Worm (Caenorhabditis elegans) whole organism, L1 larva: Measurements from ENCODE around the gene B0280.2.

Experiments
- C04F5.9 ChIP-seq: sonication (generic microtip); optimal IDR thresholded peaks from 2 replicates; lab custom pipeline; 2016; ENCODE audit warnings: missing genetic modification characterization, missing compliant biosample characterization
- C16A3.4 ChIP-seq: fragments of 150-350 bp; optimal IDR thresholded peaks from 2 replicates; lab custom pipeline; 2014; ENCODE audit warnings: missing biosample characterization, missing genetic modification characterization
- C34B4.2 ChIP-seq: sonication (generic microtip); optimal IDR thresholded peaks from 2 replicates; lab custom pipeline; 2017; ENCODE audit warnings: mild to moderate bottlenecking, missing genetic modification characterization, missing compliant biosample characterization
- F16B12.6 ChIP-seq: fragments of 150-350 bp; optimal IDR thresholded peaks from 2 replicates; lab custom pipeline; 2014; ENCODE audit warnings: missing biosample characterization, missing genetic modification characterization
- Y116A8C.19 ChIP-seq: sonication (generic microtip); optimal IDR thresholded peaks from 2 replicates; lab custom pipeline; 2016; ENCODE audit warnings: missing compliant biosample characterization, missing genetic modification characterization, borderline replicate concordance
- aha-1 ChIP-seq: fragments of 150-350 bp; optimal IDR thresholded peaks from 2 replicates; lab custom pipeline; 2014; ENCODE audit warnings: missing biosample characterization, missing genetic modification characterization
- ama-1 ChIP-seq: fragments of 150-350 bp; optimal IDR thresholded peaks from 2 replicates; lab custom pipeline; 2014
- blmp-1 ChIP-seq: fragments of 150-350 bp; optimal IDR thresholded peaks from 2 replicates; lab custom pipeline; 2014; ENCODE audit warnings: missing biosample characterization, missing genetic modification characterization
- ceh-82 ChIP-seq, 3 experiments: fragments of 150-350 bp in 1 of 3; sonication (generic microtip) in 2 of 3; optimal IDR thresholded peaks; 2 replicates each; lab custom pipeline; 2014 to 2017; ENCODE audit warnings: missing biosample characterization in 3 of 3, missing genetic modification characterization in 3 of 3
- efl-1 ChIP-seq, 4 experiments: fragments of 150-350 bp; optimal IDR thresholded peaks in 3 of 4; peaks in 1 of 4; 1 replicate in 1 of 4; 2 replicates in 3 of 4; lab custom pipeline; 2014; ENCODE audit warnings: missing biosample characterization in 2 of 4, missing genetic modification characterization in 2 of 4, missing genetic modification reagents in 2 of 4
- efl-3 ChIP-seq: fragments of 200-800 bp; sonication (Bioruptor generic); optimal IDR thresholded peaks from 2 replicates; lab custom pipeline; 2018; ENCODE audit warnings: mild to moderate bottlenecking, missing genetic modification characterization, missing compliant biosample characterization
- egl-27 ChIP-seq, 2 experiments: fragments of 150-350 bp in 1 of 2; sonication (generic microtip); optimal IDR thresholded peaks; 3 replicates each; lab custom pipeline; 2017 to 2018; ENCODE audit warnings: missing biosample characterization in 2 of 2, missing genetic modification characterization in 2 of 2, missing genetic modification reagents in 2 of 2
- elt-3 ChIP-seq, 6 experiments: fragments of 150-350 bp in 1 of 6; sonication (generic microtip); optimal IDR thresholded peaks; 2 replicates each; lab custom pipeline; 2017 to 2018; ENCODE audit warnings: missing biosample characterization in 6 of 6, missing genetic modification characterization in 6 of 6, inconsistent platforms in 1 of 6
- ets-5 ChIP-seq: fragments of 200-800 bp; sonication (Bioruptor generic); IDR thresholded peaks from 2 replicates; pipeline ENCODE4 v1.3.6; 2022; ENCODE audit warnings: missing genetic modification characterization, missing compliant biosample characterization
- grh-1 ChIP-seq: fragments of 200-800 bp; sonication (Bioruptor generic); IDR thresholded peaks from 2 replicates; pipeline ENCODE4 v1.3.6; 2022; ENCODE audit warnings: missing genetic modification reagents, missing genetic modification characterization, missing compliant biosample characterization
- hlh-17 ChIP-seq: fragments of 200-800 bp; sonication (Bioruptor generic); optimal IDR thresholded peaks from 2 replicates; lab custom pipeline; 2018; ENCODE audit warnings: missing genetic modification characterization, mild to moderate bottlenecking, missing compliant biosample characterization, moderate library complexity, borderline replicate concordance
- hpl-2 ChIP-seq: fragments of 150-350 bp; optimal IDR thresholded peaks from 2 replicates; lab custom pipeline; 2014; ENCODE audit warnings: missing biosample characterization, missing genetic modification reagents, missing genetic modification characterization
- jun-1 ChIP-seq: fragments of 150-350 bp; optimal IDR thresholded peaks from 2 replicates; lab custom pipeline; 2014; ENCODE audit warnings: missing biosample characterization, missing genetic modification reagents, missing genetic modification characterization
- lin-15B ChIP-seq: fragments of 150-350 bp; sonication (generic microtip); optimal IDR thresholded peaks from 3 replicates; lab custom pipeline; 2014; ENCODE audit warnings: missing biosample characterization, missing genetic modification characterization
- lin-35 ChIP-seq, 2 experiments: fragments of 150-350 bp; optimal IDR thresholded peaks; 2 replicates each; lab custom pipeline; 2014; ENCODE audit warnings: missing biosample characterization in 2 of 2, missing genetic modification characterization in 2 of 2, missing genetic modification reagents in 2 of 2
- lin-39 ChIP-seq: fragments of 150-350 bp; optimal IDR thresholded peaks from 2 replicates; lab custom pipeline; 2014; ENCODE audit warnings: missing biosample characterization, missing genetic modification reagents, missing genetic modification characterization
- mdl-1 ChIP-seq, 2 experiments: fragments of 150-350 bp; optimal IDR thresholded peaks; 2 replicates each; lab custom pipeline; 2014 to 2017; ENCODE audit warnings: missing biosample characterization in 2 of 2, missing genetic modification characterization in 2 of 2, inconsistent platforms in 1 of 2
- nhr-11 ChIP-seq: fragments of 150-350 bp; optimal IDR thresholded peaks from 2 replicates; lab custom pipeline; 2014; ENCODE audit warnings: missing biosample characterization, missing genetic modification characterization
- nhr-12 ChIP-seq: sonication (generic microtip); optimal IDR thresholded peaks from 2 replicates; lab custom pipeline; 2017; ENCODE audit warnings: missing biosample characterization, missing genetic modification characterization
- nhr-19 ChIP-seq: fragments of 200-800 bp; sonication (Bioruptor generic); conservative IDR thresholded peaks from 2 replicates; pipeline ENCODE4 v1.3.6; 2022; ENCODE audit warnings: missing genetic modification characterization, missing compliant biosample characterization
- nhr-237 ChIP-seq: fragments of 150-350 bp; optimal IDR thresholded peaks from 2 replicates; lab custom pipeline; 2014; ENCODE audit warnings: missing biosample characterization, missing genetic modification characterization
- nhr-28 ChIP-seq: fragments of 150-350 bp; optimal IDR thresholded peaks from 2 replicates; lab custom pipeline; 2014; ENCODE audit warnings: missing biosample characterization, missing genetic modification characterization
- nhr-71 ChIP-seq: sonication (generic microtip); optimal IDR thresholded peaks from 2 replicates; lab custom pipeline; 2016; ENCODE audit warnings: mild to moderate bottlenecking, missing genetic modification characterization, moderate library complexity, missing compliant biosample characterization
- nhr-76 ChIP-seq: sonication (generic microtip); optimal IDR thresholded peaks from 2 replicates; lab custom pipeline; 2017; ENCODE audit warnings: missing biosample characterization, missing genetic modification characterization
- nhr-84 ChIP-seq: sonication (generic microtip); optimal IDR thresholded peaks from 2 replicates; lab custom pipeline; 2017; ENCODE audit warnings: missing biosample characterization, missing genetic modification characterization
- nhr-85 ChIP-seq: sonication (generic microtip); peaks from one replicate; lab custom pipeline; 2016; ENCODE audit warnings: missing genetic modification characterization, inconsistent platforms, missing compliant biosample characterization
- pag-3 ChIP-seq: sonication (generic microtip); optimal IDR thresholded peaks from 2 replicates; lab custom pipeline; 2017; ENCODE audit warnings: missing genetic modification characterization, mild to moderate bottlenecking, missing compliant biosample characterization, antibody characterized with exemption, borderline replicate concordance; ENCODE audit not compliant: insufficient read depth
- snu-23 ChIP-seq: sonication (generic microtip); optimal IDR thresholded peaks from 2 replicates; lab custom pipeline; 2016; ENCODE audit warnings: missing genetic modification characterization, missing compliant biosample characterization
- sox-4 ChIP-seq: sonication (generic microtip); optimal IDR thresholded peaks from 2 replicates; lab custom pipeline; 2016; ENCODE audit warnings: missing genetic modification characterization, missing compliant biosample characterization
- sptf-1 ChIP-seq: fragments of 150-350 bp; optimal IDR thresholded peaks from 2 replicates; lab custom pipeline; 2014; ENCODE audit warnings: missing biosample characterization, missing genetic modification characterization
- tbx-2 ChIP-seq: sonication (generic microtip); optimal IDR thresholded peaks from 2 replicates; lab custom pipeline; 2016; ENCODE audit warnings: missing genetic modification characterization, missing compliant biosample characterization
- tlp-1 ChIP-seq: fragments of 150-350 bp; optimal IDR thresholded peaks from 2 replicates; lab custom pipeline; 2014; ENCODE audit warnings: missing biosample characterization, missing genetic modification characterization
- unc-30 ChIP-seq: sonication (generic microtip); optimal IDR thresholded peaks from 2 replicates; lab custom pipeline; 2017; ENCODE audit warnings: missing biosample characterization, missing genetic modification characterization
- vab-15 ChIP-seq: sonication (generic microtip); optimal IDR thresholded peaks from 2 replicates; lab custom pipeline; 2017; ENCODE audit warnings: missing genotype, mild to moderate bottlenecking, missing genetic modification characterization, missing compliant biosample characterization
- ztf-11 ChIP-seq, 2 experiments: sonication (generic microtip); optimal IDR thresholded peaks; 2 replicates each; lab custom pipeline; 2016 to 2017; ENCODE audit warnings: missing genetic modification characterization in 2 of 2, missing biosample characterization in 1 of 2, missing compliant biosample characterization in 1 of 2

The B0280.2 gene

ce11 chrIII:7166664-7167567, 42.5 kb downstream of the B0280.2 start (continued):
- no peak for TF ChIP-seq efl-3 (GFP tag; lab: Kevin White, UChicago)
- TF ChIP-seq lin-15B (tag; lab: Kevin White, UChicago) = no peak
- no peak for TF ChIP-seq nhr-11 (tag; lab: Kevin White, UChicago)
- no peak for TF ChIP-seq nhr-19
- no peak for TF ChIP-seq C04F5.9 (tag; lab: Kevin White, UChicago)
- peak in 1 of 6 experiments; percentile 14 for TF ChIP-seq elt-3 (tag; optimal IDR thresholded peaks at IDR 0.05; lab: Kevin White, UChicago)
- no peak for TF ChIP-seq ztf-11 (tag; optimal IDR thresholded peaks at IDR 0.05; lab: Kevin White, UChicago)
- no peak for TF ChIP-seq pag-3 (tag; lab: Kevin White, UChicago)
- TF ChIP-seq tlp-1 (tag; lab: Kevin White, UChicago) = no peak
- no peak for TF ChIP-seq C16A3.4
- TF ChIP-seq hlh-17 (GFP tag; lab: Kevin White, UChicago) = no peak
- TF ChIP-seq nhr-12 (tag; lab: Kevin White, UChicago) = no peak
- peak; percentile 10 to 61 for TF ChIP-seq lin-35 (GFP tag; optimal IDR thresholded peaks at IDR 0.05; lab: Kevin White, UChicago)
- TF ChIP-seq ceh-82 (tag; optimal IDR thresholded peaks at IDR 0.05; lab: Kevin White, UChicago) = peak; percentile 40 to 51 (median 47)
- TF ChIP-seq C34B4.2 = no peak
- peak; percentile 23 for TF ChIP-seq F16B12.6 (tag; lab: Kevin White, UChicago)
- no peak for TF ChIP-seq aha-1
- TF ChIP-seq tbx-2 = peak; percentile 36
- TF ChIP-seq nhr-71 (tag; lab: Kevin White, UChicago) = peak; percentile 65
- no peak for TF ChIP-seq lin-39
- peak; percentile 30 for TF ChIP-seq nhr-85 (tag; lab: Kevin White, UChicago)
- peak; percentile 8 for TF ChIP-seq nhr-237
- no peak for TF ChIP-seq hpl-2 (GFP tag; lab: Kevin White, UChicago)
- TF ChIP-seq snu-23 = peak; percentile 51
- peak in 1 of 2 experiments; percentile 40 for TF ChIP-seq mdl-1 (tag; optimal IDR thresholded peaks at IDR 0.05; lab: Kevin White, UChicago)
- TF ChIP-seq egl-27 (tag; optimal IDR thresholded peaks at IDR 0.05; lab: Kevin White, UChicago) = peak in 1 of 2 experiments; percentile 46
- TF ChIP-seq nhr-84 = no peak
- TF ChIP-seq sptf-1 (tag; lab: Kevin White, UChicago) = no peak
- peak; percentile 61 for TF ChIP-seq efl-1 (optimal IDR thresholded peaks at IDR 0.05; lab: Kevin White, UChicago)
- peak in 1 of 2 experiments; percentile 38 for TF ChIP-seq efl-1 (GFP tag; optimal IDR thresholded peaks at IDR 0.05 in 1 of 2; lab: Kevin White, UChicago)
- TF ChIP-seq blmp-1 (tag; lab: Kevin White, UChicago) = no peak
- no peak for TF ChIP-seq vab-15 (tag; lab: Kevin White, UChicago)
- TF ChIP-seq nhr-76 (tag; lab: Kevin White, UChicago) = no peak
- no peak for TF ChIP-seq sox-4 (tag; lab: Kevin White, UChicago)

- TF ChIP-seq blmp-1 (tag; lab: Kevin White, UChicago) (peak; percentile 12), grh-1 (GFP tag; lab: Robert Waterston, UW) (no peak)
Measured at ce11 chrIII:7167568-7167937, 43.1 kb downstream of the B0280.2 start, which contains the start of gene acs-4. acs-4 (plus strand) TSS chrIII:7167838.

ce11 chrIII:7170090-7170489, 45.6 kb downstream of the B0280.2 start:
- no peak for TF ChIP-seq nhr-84
- no peak for TF ChIP-seq ama-1
- TF ChIP-seq unc-30 (tag; lab: Kevin White, UChicago) = no peak
- TF ChIP-seq nhr-28 (tag; lab: Kevin White, UChicago) = no peak
- TF ChIP-seq Y116A8C.19 (tag; lab: Kevin White, UChicago) = no peak
- TF ChIP-seq ets-5 = no peak
- TF ChIP-seq jun-1 (tag; lab: Kevin White, UChicago) = no peak
- no peak for TF ChIP-seq aha-1
